Fruit fly (Drosophila melanogaster): ENCODE results near the gene boss.

The boss gene

dm6 chr3R:25968486-25968885, 6.7 kb downstream of the boss start (continued):
- TF ChIP-seq wdn (GFP tag; IDR thresholded peaks at IDR 0.05) (peak; percentile 30; the same call in 1 of the 2 replicates), CG15269 (tag; optimal IDR thresholded peaks at IDR 0.05) (peak; percentile 45), CG9727 (GFP tag; optimal IDR thresholded peaks at IDR 0.05) (peak; percentile 40), cad (GFP tag; optimal IDR thresholded peaks at IDR 0.05) (no peak), Hr78 (GFP tag; optimal IDR thresholded peaks at IDR 0.05) (no peak), CG9437 (GFP tag; optimal IDR thresholded peaks at IDR 0.05) (no peak), Sox102F (GFP tag; optimal IDR thresholded peaks at IDR 0.05) (peak; percentile 35), p53 (GFP tag; optimal IDR thresholded peaks at IDR 0.05) (no peak), HLH54F (GFP tag; optimal IDR thresholded peaks at IDR 0.05) (no peak), CG4282 (GFP tag; optimal IDR thresholded peaks at IDR 0.05) (no peak), tap (tag; optimal IDR thresholded peaks at IDR 0.05) (no peak), Sox100B (GFP tag; optimal IDR thresholded peaks at IDR 0.05) (no peak), hb (GFP tag; IDR thresholded peaks at IDR 0.05; ENCODE audit: partially characterized antibody) (no peak), CG34422 (GFP tag; IDR thresholded peaks at IDR 0.05) (0 out of 3 replicates have a peak, but pooled peaks have one; percentile 28), Stat92E (GFP tag; optimal IDR thresholded peaks at IDR 0.05) (no peak), grn (GFP tag; optimal IDR thresholded peaks at IDR 0.05) (no peak), CG7372 (GFP tag; IDR thresholded peaks at IDR 0.05) (peak; percentile 31; the same call in 1 of the 2 replicates), CG2889 (GFP tag; IDR thresholded peaks at IDR 0.05) (no peak), Six4 (GFP tag; optimal IDR thresholded peaks at IDR 0.05) (no peak), Dbx (GFP tag; IDR thresholded peaks at IDR 0.05) (peak; percentile 46; the same call in 1 of the 3 replicates), ase (GFP tag; IDR thresholded peaks at IDR 0.05) (no peak), Dip2 (GFP tag; IDR thresholded peaks at IDR 0.05) (no peak), zen (tag; optimal IDR thresholded peaks at IDR 0.05) (no peak), CG2875 (GFP tag; optimal IDR thresholded peaks at IDR 0.05) (no peak), twi (tag; optimal IDR thresholded peaks at IDR 0.05) (no peak), CG7357 (GFP tag; IDR thresholded peaks at IDR 0.05) (0 out of 3 replicates have a peak, but pooled peaks have one; percentile 22), CG10366 (GFP tag; IDR thresholded peaks at IDR 0.05) (no peak; the same call in 1 of the 2 replicates), CG17912 (GFP tag; optimal IDR thresholded peaks at IDR 0.05) (no peak), CG11398 (GFP tag; optimal IDR thresholded peaks at IDR 0.05) (no peak), CG13624 (GFP tag; optimal IDR thresholded peaks at IDR 0.05) (peak; percentile 64), Dip3 (GFP tag; optimal IDR thresholded peaks at IDR 0.05) (peak; percentile 9), peb (GFP tag; IDR thresholded peaks at IDR 0.05) (no peak), CG12071 (GFP tag; optimal IDR thresholded peaks at IDR 0.05) (no peak), scrt (GFP tag; optimal IDR thresholded peaks at IDR 0.05) (peak; percentile 20), lab (GFP tag; optimal IDR thresholded peaks at IDR 0.05) (peak; percentile 79), CG18476 (GFP tag; optimal IDR thresholded peaks at IDR 0.05) (no peak), dati (GFP tag; IDR thresholded peaks at IDR 0.05) (no peak), Nf-YC (tag; optimal IDR thresholded peaks at IDR 0.05) (no peak), mld (GFP tag; IDR thresholded peaks at IDR 0.05; ENCODE audit: partially characterized antibody) (no peak), hkb (optimal IDR thresholded peaks at IDR 0.05) (no peak), hkb (GFP tag; IDR thresholded peaks at IDR 0.05) (peak; percentile 52), CG15011 (GFP tag; optimal IDR thresholded peaks at IDR 0.05) (no peak), CG15514 (GFP tag; optimal IDR thresholded peaks at IDR 0.05) (peak; percentile 35), Dll (GFP tag; IDR thresholded peaks at IDR 0.05; ENCODE audit: partially characterized antibody) (no peak), phol (tag; optimal IDR thresholded peaks at IDR 0.05) (no peak), CG4854 (GFP tag; optimal IDR thresholded peaks at IDR 0.05) (no peak), insv (GFP tag; optimal IDR thresholded peaks at IDR 0.05) (no peak), pb (GFP tag; optimal IDR thresholded peaks at IDR 0.05) (no peak), CG9876 (GFP tag; optimal IDR thresholded peaks at IDR 0.05) (no peak), odd (GFP tag; optimal IDR thresholded peaks at IDR 0.05) (no peak), CG9215 (GFP tag; IDR thresholded peaks at IDR 0.05) (peak; percentile 46; the same call in 1 of the 2 replicates)
